Fruit fly (Drosophila melanogaster) whole organism, embryonic: Measurements from ENCODE around the gene AANATL7.

Experiments used
- Fer3 ChIP-seq: fragments of 200-800 bp; sonication (Bioruptor generic); optimal IDR thresholded peaks from 2 replicates; lab custom pipeline; 2018; ENCODE audit warnings: missing biosample characterization, mild to moderate bottlenecking, missing genetic modification characterization, moderate library complexity
- bcd ChIP-seq: fragments of 200-800 bp; sonication (Bioruptor generic); optimal IDR thresholded peaks from 2 replicates; lab custom pipeline; 2017; ENCODE audit warnings: missing biosample characterization, mild to moderate bottlenecking, missing genetic modification characterization
- pfk ChIP-seq: fragments of 200-800 bp; sonication (Bioruptor generic); optimal IDR thresholded peaks from 2 replicates; lab custom pipeline; 2018; ENCODE audit warnings: missing biosample characterization, mild to moderate bottlenecking, missing genetic modification characterization, moderate library complexity

DNA sequence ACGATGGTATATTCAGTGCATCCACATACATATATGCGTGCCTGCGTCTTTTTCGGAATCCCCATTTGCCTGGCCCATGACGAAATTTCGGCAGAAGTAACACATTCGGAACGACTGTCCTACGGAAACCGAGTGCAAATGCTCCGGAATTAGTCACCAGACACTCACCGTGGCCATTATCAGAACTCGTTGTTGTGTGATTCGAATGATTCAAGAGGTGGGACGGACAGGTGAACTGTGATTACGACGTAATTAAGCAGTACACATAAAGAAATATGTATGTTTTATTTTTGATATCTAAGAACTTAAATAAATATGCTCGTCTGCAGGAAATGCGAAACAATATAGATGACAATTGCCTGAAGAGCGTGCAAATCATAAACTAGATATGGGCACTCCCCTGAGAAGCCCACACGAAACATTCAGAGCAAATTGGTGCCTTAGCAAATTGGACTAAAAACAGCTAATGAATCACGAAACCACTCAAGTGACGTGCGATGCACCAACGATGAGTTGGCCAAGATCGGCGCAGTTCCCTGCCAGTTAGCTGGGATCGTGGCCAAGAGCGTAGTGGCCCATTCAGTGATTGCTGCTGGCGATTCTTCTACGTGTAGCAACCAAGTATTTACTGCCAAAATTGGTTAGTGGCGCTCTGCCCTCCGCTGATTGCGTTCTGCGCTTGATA, 10.7 kb downstream of the AANATL7 start:
- TF ChIP-seq pfk (GFP tag; lab: Kevin White, UChicago) = no peak
- TF ChIP-seq Fer3 (tag; lab: Kevin White, UChicago) = peak; percentile 8
- TF ChIP-seq bcd = no peak
